Worm (Caenorhabditis elegans) whole organism, young adult: ENCODE measurements around the gene F36H1.3.

Experiments used
- B0261.1 ChIP-seq: sonication (generic microtip); optimal IDR thresholded peaks from 2 replicates; lab custom pipeline; 2016; ENCODE audit warnings: mild to moderate bottlenecking, missing genetic modification characterization, moderate library complexity, missing compliant biosample characterization
- F23B12.7 ChIP-seq: sonication (generic microtip); optimal IDR thresholded peaks from 2 replicates; lab custom pipeline; 2017; ENCODE audit warnings: missing genetic modification characterization, mild to moderate bottlenecking, missing compliant biosample characterization, antibody characterized with exemption, moderate library complexity; ENCODE audit not compliant: insufficient read depth
- F33H1.4 ChIP-seq: fragments of 200-800 bp; sonication (Bioruptor generic); IDR thresholded peaks from 2 replicates; pipeline ENCODE4 v1.3.6; 2022; ENCODE audit warnings: missing genetic modification reagents, missing genetic modification characterization, missing compliant biosample characterization
- F49E8.2 ChIP-seq: sonication (generic microtip); optimal IDR thresholded peaks from 3 replicates; lab custom pipeline; 2017; ENCODE audit warnings: missing genetic modification characterization, mild to moderate bottlenecking, missing compliant biosample characterization, antibody characterized with exemption, moderate library complexity; ENCODE audit not compliant: insufficient read depth
- K11D2.4 ChIP-seq: fragments of 200-800 bp; sonication (Bioruptor generic); IDR thresholded peaks from 2 replicates; pipeline ENCODE4 v1.3.6; 2022; ENCODE audit warnings: missing genetic modification reagents, missing genetic modification characterization, missing compliant biosample characterization
- T26A5.8 ChIP-seq: sonication (generic microtip); optimal IDR thresholded peaks from 2 replicates; lab custom pipeline; 2016; ENCODE audit warnings: missing genetic modification characterization, missing compliant biosample characterization
- ama-1 ChIP-seq, 3 experiments: fragments of 150-350 bp in 1 of 3; sonication (generic microtip) in 2 of 3; optimal IDR thresholded peaks; 2 replicates each; lab custom pipeline; 2014 to 2018; ENCODE audit warnings: missing biosample characterization in 2 of 3, missing genetic modification characterization in 2 of 3, missing genetic modification reagents in 2 of 3
- attf-5 ChIP-seq: fragments of 200-800 bp; sonication (Bioruptor generic); optimal IDR thresholded peaks from 2 replicates; lab custom pipeline; 2018; ENCODE audit warnings: mild to moderate bottlenecking, missing genetic modification characterization, missing compliant biosample characterization
- bed-1 ChIP-seq: fragments of 200-800 bp; sonication (Bioruptor generic); IDR thresholded peaks from 2 replicates; pipeline ENCODE4 v1.3.6; 2022; ENCODE audit warnings: missing genetic modification reagents, missing genetic modification characterization, missing compliant biosample characterization
- cebp-1 ChIP-seq, 2 experiments: fragments of 200-800 bp in 1 of 2; sonication (Bioruptor generic) in 1 of 2; sonication (generic microtip) in 1 of 2; IDR thresholded peaks in 1 of 2; optimal IDR thresholded peaks in 1 of 2; 2 replicates each; pipeline versions ENCODE4 v1.3.6 to Lab custom; 2017 to 2022; ENCODE audit warnings: missing compliant biosample characterization in 2 of 2, missing genetic modification characterization in 2 of 2, mild to moderate bottlenecking in 1 of 2, missing genetic modification reagents in 1 of 2, moderate library complexity in 1 of 2
- ceh-40 ChIP-seq: fragments of 200-800 bp; sonication (Bioruptor generic); IDR thresholded peaks from 2 replicates; pipeline ENCODE4 v1.3.6; 2022; ENCODE audit warnings: missing genetic modification characterization, missing compliant biosample characterization
- dox-1 ChIP-seq: fragments of 200-800 bp; sonication (Bioruptor generic); IDR thresholded peaks from 2 replicates; pipeline ENCODE4 v1.3.6; 2022; ENCODE audit warnings: missing genetic modification reagents, missing genetic modification characterization, missing compliant biosample characterization
- dpl-1 ChIP-seq: fragments of 150-350 bp; optimal IDR thresholded peaks from 2 replicates; lab custom pipeline; 2014; ENCODE audit warnings: missing biosample characterization, missing genetic modification reagents, missing genetic modification characterization
- efl-1 ChIP-seq: fragments of 150-350 bp; optimal IDR thresholded peaks from 2 replicates; lab custom pipeline; 2014; ENCODE audit warnings: missing biosample characterization, missing genetic modification reagents, missing genetic modification characterization
- egrh-3 ChIP-seq: fragments of 200-800 bp; sonication (Bioruptor generic); IDR thresholded peaks from 2 replicates; pipeline ENCODE4 v1.3.6; 2022; ENCODE audit warnings: missing genetic modification reagents, missing genetic modification characterization, missing compliant biosample characterization
- ekl-4 ChIP-seq: fragments of 200-800 bp; sonication (Bioruptor generic); IDR thresholded peaks from 2 replicates; pipeline ENCODE4 v1.3.6; 2022; ENCODE audit warnings: missing genetic modification reagents, missing genetic modification characterization, missing compliant biosample characterization
- hmg-1.2 ChIP-seq: fragments of 200-800 bp; sonication (Bioruptor generic); IDR thresholded peaks from 2 replicates; pipeline ENCODE4 v1.3.6; 2022; ENCODE audit warnings: missing genetic modification reagents, missing genetic modification characterization, missing compliant biosample characterization
- lag-1 ChIP-seq: fragments of 200-800 bp; sonication (Bioruptor generic); IDR thresholded peaks from 2 replicates; pipeline ENCODE4 v1.3.6; 2022; ENCODE audit warnings: missing genetic modification reagents, missing genetic modification characterization, missing compliant biosample characterization
- let-607 ChIP-seq, 2 experiments: fragments of 200-800 bp in 1 of 2; sonication (Bioruptor generic) in 1 of 2; sonication (generic microtip) in 1 of 2; optimal IDR thresholded peaks; 2 replicates each; lab custom pipeline; 2016 to 2018; ENCODE audit warnings: mild to moderate bottlenecking in 2 of 2, missing compliant biosample characterization in 2 of 2, missing genetic modification characterization in 2 of 2, moderate library complexity in 2 of 2, missing genotype in 1 of 2
- lin-26 ChIP-seq: fragments of 200-800 bp; sonication (Bioruptor generic); IDR thresholded peaks from 2 replicates; pipeline ENCODE4 v1.3.6; 2022; ENCODE audit warnings: missing genetic modification reagents, missing genetic modification characterization, missing compliant biosample characterization
- lin-35 ChIP-seq, 3 experiments: fragments of 150-350 bp in 2 of 3; sonication (generic microtip) in 1 of 3; optimal IDR thresholded peaks; 2 replicates each; lab custom pipeline; 2014 to 2018; ENCODE audit warnings: missing biosample characterization in 3 of 3, missing genetic modification characterization in 3 of 3, missing genetic modification reagents in 3 of 3
- lin-40 ChIP-seq: sonication (generic microtip); optimal IDR thresholded peaks from 2 replicates; lab custom pipeline; 2016; ENCODE audit warnings: missing genetic modification characterization, mild to moderate bottlenecking, missing compliant biosample characterization, missing genotype, missing genetic modification reagents
- lin-54 ChIP-seq: fragments of 200-800 bp; sonication (Bioruptor generic); optimal IDR thresholded peaks from 2 replicates; lab custom pipeline; 2018; ENCODE audit warnings: mild to moderate bottlenecking, missing genetic modification characterization, missing compliant biosample characterization
- lir-1 ChIP-seq: fragments of 200-800 bp; sonication (Bioruptor generic); conservative IDR thresholded peaks from 2 replicates; pipeline ENCODE4 v1.3.6; 2022; ENCODE audit warnings: missing genetic modification reagents, missing genetic modification characterization, missing compliant biosample characterization
- lsl-1 ChIP-seq: fragments of 200-800 bp; sonication (Bioruptor generic); optimal IDR thresholded peaks from 2 replicates; lab custom pipeline; 2018; ENCODE audit warnings: mild to moderate bottlenecking, missing genetic modification characterization, moderate library complexity, missing compliant biosample characterization
- lsy-27 ChIP-seq: sonication (generic microtip); optimal IDR thresholded peaks from 2 replicates; lab custom pipeline; 2017; ENCODE audit warnings: missing genetic modification characterization, mild to moderate bottlenecking, missing compliant biosample characterization, antibody characterized with exemption, missing genotype, borderline replicate concordance; ENCODE audit not compliant: insufficient read depth
- mcd-1 ChIP-seq: fragments of 200-800 bp; sonication (Bioruptor generic); IDR thresholded peaks from 2 replicates; pipeline ENCODE4 v1.3.6; 2022; ENCODE audit warnings: missing genetic modification reagents, missing genetic modification characterization, missing compliant biosample characterization
- mel-28 ChIP-seq: sonication (generic microtip); optimal IDR thresholded peaks from 2 replicates; lab custom pipeline; 2016; ENCODE audit warnings: borderline replicate concordance, mild to moderate bottlenecking, missing genetic modification characterization, missing compliant biosample characterization
- nhr-80 ChIP-seq: sonication (generic microtip); optimal IDR thresholded peaks from 2 replicates; lab custom pipeline; 2016; ENCODE audit warnings: missing genetic modification characterization, missing compliant biosample characterization
- snpc-4 ChIP-seq, 5 experiments: fragments of 150-350 bp in 1 of 5; sonication (generic microtip) in 4 of 5; optimal IDR thresholded peaks; 2 replicates each; lab custom pipeline; 2014 to 2018; ENCODE audit warnings: missing genetic modification characterization in 5 of 5, missing biosample characterization in 3 of 5, antibody characterized with exemption in 2 of 5, mild to moderate bottlenecking in 2 of 5, missing compliant biosample characterization in 2 of 5, missing genotype in 2 of 5, moderate library complexity in 2 of 5, missing genetic modification reagents in 1 of 5
- sptf-2 ChIP-seq: fragments of 200-800 bp; sonication (Bioruptor generic); optimal IDR thresholded peaks from 2 replicates; lab custom pipeline; 2018; ENCODE audit warnings: mild to moderate bottlenecking, missing genetic modification characterization, missing compliant biosample characterization
- ztf-18 ChIP-seq: sonication (generic microtip); optimal IDR thresholded peaks from 2 replicates; lab custom pipeline; 2016; ENCODE audit warnings: missing genotype, mild to moderate bottlenecking, missing genetic modification characterization, missing compliant biosample characterization
- ztf-28 ChIP-seq: fragments of 200-800 bp; sonication (Bioruptor generic); IDR thresholded peaks from 2 replicates; pipeline ENCODE4 v1.3.6; 2022; ENCODE audit warnings: missing genetic modification reagents, missing genetic modification characterization, missing compliant biosample characterization
- ztf-3 ChIP-seq: fragments of 200-800 bp; sonication (Bioruptor generic); optimal IDR thresholded peaks from 2 replicates; lab custom pipeline; 2018; ENCODE audit warnings: mild to moderate bottlenecking, missing genetic modification characterization, missing compliant biosample characterization

F36H1.3 gene

ce11 chrIV:11030893-11031292 is 19.0 kb upstream of the F36H1.3 start, which contains the start of gene hrg-4:
TSS of gene hrg-4 (minus strand) at chrIV:11030993.
- no peak for TF ChIP-seq dpl-1 (GFP tag; lab: Kevin White, UChicago)
- TF ChIP-seq F49E8.2 (tag; lab: Kevin White, UChicago), result no peak

ce11 chrIV:11031640-11032039 is 18.3 kb upstream of the F36H1.3 start:
- TF ChIP-seq attf-5 (GFP tag; lab: Kevin White, UChicago), result no peak
- TF ChIP-seq ceh-40 (GFP tag; lab: Robert Waterston, UW), result no peak
- no peak for TF ChIP-seq mel-28
- no peak for TF ChIP-seq ztf-3 (GFP tag; lab: Kevin White, UChicago)
- TF ChIP-seq let-607 (tag; optimal IDR thresholded peaks at IDR 0.05; lab: Kevin White, UChicago), result no peak
- TF ChIP-seq nhr-80 (tag; lab: Kevin White, UChicago), result peak; percentile 87
- no peak for TF ChIP-seq bed-1

ce11 chrIV:11032288-11032687 is 17.6 kb upstream of the F36H1.3 start, which contains the start of gene hrg-6:
TSS of gene hrg-6 (plus strand) at chrIV:11032588.
- TF ChIP-seq lin-40 (no peak), egrh-3 (GFP tag; lab: Robert Waterston, UW) (no peak), F49E8.2 (tag; lab: Kevin White, UChicago) (no peak), B0261.1 (tag; lab: Kevin White, UChicago) (no peak), F33H1.4 (GFP tag; lab: Robert Waterston, UW) (no peak), lag-1 (no peak)

- TF ChIP-seq dox-1 (peak; percentile 60), ekl-4 (GFP tag; lab: Robert Waterston, UW) (no peak), lsy-27 (no peak), ama-1 (optimal IDR thresholded peaks at IDR 0.05; lab: Kevin White, UChicago) (no peak), ama-1 (GFP tag; optimal IDR thresholded peaks at IDR 0.05; lab: Kevin White, UChicago) (no peak), T26A5.8 (no peak), sptf-2 (GFP tag; lab: Kevin White, UChicago) (no peak), mcd-1 (GFP tag; lab: Robert Waterston, UW) (peak; percentile 54), lir-1 (no peak), F49E8.2 (tag; lab: Kevin White, UChicago) (no peak), nhr-80 (tag; lab: Kevin White, UChicago) (peak; percentile 48), lin-54 (GFP tag; lab: Kevin White, UChicago) (peak; percentile 20), lin-35 (GFP tag; optimal IDR thresholded peaks at IDR 0.05; lab: Kevin White, UChicago) (peak in 1 of 3 experiments; percentile 50), ztf-18 (peak; percentile 91), lsl-1 (GFP tag; lab: Kevin White, UChicago) (peak; percentile 20), K11D2.4 (no peak), lin-26 (GFP tag; lab: Robert Waterston, UW) (no peak), F23B12.7 (tag; lab: Kevin White, UChicago) (no peak), snpc-4 (GFP tag; optimal IDR thresholded peaks at IDR 0.05; lab: Kevin White, UChicago) (no peak), snpc-4 (tag; optimal IDR thresholded peaks at IDR 0.05; lab: Kevin White, UChicago) (peak in 1 of 4 experiments; percentile 2), let-607 (tag; optimal IDR thresholded peaks at IDR 0.05; lab: Kevin White, UChicago) (peak; percentile 67 to 79), hmg-1.2 (peak; percentile 46; the same call in 1 of the 2 replicates), lin-40 (peak; percentile 56), efl-1 (GFP tag; lab: Kevin White, UChicago) (no peak), cebp-1 (GFP tag; IDR thresholded peaks at IDR 0.05; lab: Robert Waterston, UW) (no peak), cebp-1 (tag; optimal IDR thresholded peaks at IDR 0.05; lab: Kevin White, UChicago) (peak; percentile 47), ztf-28 (no peak), mel-28 (no peak)
These were observed 13.7 kb upstream of the F36H1.3 start, which contains the start of gene fkb-1 for ce11 chrIV:11036222-11036621. TSS of gene fkb-1 (plus strand) at chrIV:11036582.
